Fruit fly (Drosophila melanogaster) whole organism, embryonic: Measurements from ENCODE around the gene Rab9D.

Experiments
- Antp ChIP-seq: fragments of 200-800 bp; sonication (Bioruptor generic); optimal IDR thresholded peaks from 3 replicates; lab custom pipeline; 2016; ENCODE audit warnings: missing biosample characterization, missing genetic modification characterization
- C15 ChIP-seq: fragments of 200-800 bp; sonication (Bioruptor generic); IDR thresholded peaks from 3 replicates; pipeline ENCODE4 v1.3.6; 2022; ENCODE audit warnings: missing biosample characterization, missing genetic modification characterization
- CG11247 ChIP-seq: fragments of 200-800 bp; sonication (Bioruptor generic); IDR thresholded peaks from 2 replicates; pipeline ENCODE4 v1.3.6; 2022; ENCODE audit warnings: missing biosample characterization, missing genetic modification characterization
- CG12219 ChIP-seq: fragments of 200-800 bp; sonication (Bioruptor generic); optimal IDR thresholded peaks from 3 replicates; lab custom pipeline; 2018; ENCODE audit warnings: missing biosample characterization, mild to moderate bottlenecking, missing genetic modification characterization
- CG14441 ChIP-seq: fragments of 200-800 bp; sonication (Bioruptor generic); IDR thresholded peaks from 2 replicates; pipeline ENCODE4 v1.3.6; 2022; ENCODE audit warnings: missing biosample characterization, missing genetic modification characterization
- CG15479 ChIP-seq: fragments of 200-800 bp; sonication (Bioruptor generic); optimal IDR thresholded peaks from 3 replicates; lab custom pipeline; 2019; ENCODE audit warnings: missing biosample characterization, mild to moderate bottlenecking, missing genetic modification characterization, moderate library complexity
- CG15601 ChIP-seq: fragments of 200-800 bp; sonication (Bioruptor generic); optimal IDR thresholded peaks from 3 replicates; lab custom pipeline; 2019; ENCODE audit warnings: missing biosample characterization, mild to moderate bottlenecking, missing genetic modification characterization, moderate library complexity
- CG16779 ChIP-seq: fragments of 200-800 bp; sonication (Bioruptor generic); IDR thresholded peaks from 2 replicates; pipeline ENCODE4 v1.3.6; 2022; ENCODE audit warnings: missing biosample characterization, missing genetic modification characterization
- CG16813 ChIP-seq: fragments of 200-800 bp; sonication (Bioruptor generic); IDR thresholded peaks from 3 replicates; pipeline ENCODE4 v1.3.6; 2022; ENCODE audit warnings: missing biosample characterization, missing genetic modification characterization; ENCODE audit not compliant: partially characterized antibody
- CG2129 ChIP-seq: fragments of 200-800 bp; sonication (Bioruptor generic); IDR thresholded peaks from 2 replicates; pipeline ENCODE4 v1.3.6; 2022; ENCODE audit warnings: missing biosample characterization, missing genetic modification characterization; ENCODE audit not compliant: partially characterized antibody
- CG2889 ChIP-seq: fragments of 200-800 bp; sonication (Bioruptor generic); IDR thresholded peaks from 3 replicates; pipeline ENCODE4 v1.3.6; 2022; ENCODE audit warnings: missing biosample characterization, missing genetic modification characterization
- CG30020 ChIP-seq: fragments of 200-800 bp; optimal IDR thresholded peaks from 2 replicates; lab custom pipeline; 2019; ENCODE audit warnings: missing biosample characterization, mild to moderate bottlenecking, missing genetic modification characterization, moderate library complexity
- CG30431 ChIP-seq: fragments of 200-800 bp; sonication (Bioruptor generic); optimal IDR thresholded peaks from 2 replicates; lab custom pipeline; 2017; ENCODE audit warnings: missing biosample characterization, missing genetic modification characterization
- CG31365 ChIP-seq: fragments of 200-800 bp; sonication (Bioruptor generic); optimal IDR thresholded peaks from 2 replicates; lab custom pipeline; 2018; ENCODE audit warnings: missing biosample characterization, mild to moderate bottlenecking, missing genetic modification characterization
- CG3163 ChIP-seq: fragments of 200-800 bp; sonication (Bioruptor generic); optimal IDR thresholded peaks from 3 replicates; lab custom pipeline; 2016; ENCODE audit warnings: missing biosample characterization, missing genetic modification characterization
- CG3726 ChIP-seq: fragments of 200-800 bp; sonication (Bioruptor generic); IDR thresholded peaks from 3 replicates; pipeline ENCODE4, ENCODE4 v1.3.6; 2022; ENCODE audit warnings: missing biosample characterization, missing genetic modification characterization
- CG43689 ChIP-seq: fragments of 200-800 bp; sonication (Bioruptor generic); IDR thresholded peaks from 2 replicates; pipeline ENCODE4 v1.3.6; 2022; ENCODE audit warnings: missing biosample characterization, missing genetic modification characterization
- CG4404 ChIP-seq: fragments of 200-800 bp; sonication (Bioruptor generic); IDR thresholded peaks from 2 replicates; pipeline ENCODE4 v1.3.6; 2022; ENCODE audit warnings: missing biosample characterization, missing genetic modification characterization
- CG5245 ChIP-seq: fragments of 200-800 bp; sonication (Bioruptor generic); optimal IDR thresholded peaks from 3 replicates; lab custom pipeline; 2016; ENCODE audit warnings: missing biosample characterization, missing genetic modification characterization
- CG7745 ChIP-seq: fragments of 200-800 bp; sonication (Bioruptor generic); optimal IDR thresholded peaks from 2 replicates; lab custom pipeline; 2018; ENCODE audit warnings: missing biosample characterization, mild to moderate bottlenecking, missing genetic modification characterization, moderate library complexity
- CG8290 ChIP-seq, 3 experiments: fragments of 200-800 bp; sonication (Bioruptor generic); optimal IDR thresholded peaks; 2 replicates each; lab custom pipeline; 2016 to 2019; ENCODE audit warnings: missing biosample characterization in 3 of 3, missing genetic modification characterization in 3 of 3, mild to moderate bottlenecking in 2 of 3, moderate library complexity in 1 of 3
- CG8924 ChIP-seq: fragments of 200-800 bp; optimal IDR thresholded peaks from 3 replicates; lab custom pipeline; 2019; ENCODE audit warnings: missing biosample characterization, mild to moderate bottlenecking, missing genetic modification characterization, moderate library complexity
- CG9609 ChIP-seq: fragments of 200-800 bp; sonication (Bioruptor generic); optimal IDR thresholded peaks from 3 replicates; lab custom pipeline; 2016; ENCODE audit warnings: missing biosample characterization, missing genetic modification characterization
- CTCF ChIP-seq: fragments of 200-800 bp; sonication (Bioruptor generic); optimal IDR thresholded peaks from 2 replicates; lab custom pipeline; 2017; ENCODE audit warnings: missing biosample characterization, mild to moderate bottlenecking, missing genetic modification characterization, moderate library complexity
- Doc3 ChIP-seq: fragments of 200-800 bp; sonication (Bioruptor generic); IDR thresholded peaks from 3 replicates; pipeline ENCODE4 v1.3.6; 2022; ENCODE audit warnings: missing biosample characterization, missing genetic modification characterization; ENCODE audit not compliant: partially characterized antibody
- Fer3 ChIP-seq: fragments of 200-800 bp; sonication (Bioruptor generic); optimal IDR thresholded peaks from 2 replicates; lab custom pipeline; 2018; ENCODE audit warnings: missing biosample characterization, mild to moderate bottlenecking, missing genetic modification characterization, moderate library complexity
- Gug ChIP-seq: fragments of 200-800 bp; sonication (Bioruptor generic); IDR thresholded peaks from 4 replicates; pipeline ENCODE4 v1.3.6; 2022; ENCODE audit warnings: missing biosample characterization, missing genetic modification characterization
- Hr51 ChIP-seq, 2 experiments: fragments of 200-800 bp; sonication (Bioruptor generic); optimal IDR thresholded peaks; 2 replicates in 1 of 2; 3 replicates in 1 of 2; lab custom pipeline; 2016 to 2018; ENCODE audit warnings: missing biosample characterization in 2 of 2, missing genetic modification characterization in 2 of 2, mild to moderate bottlenecking in 1 of 2, moderate library complexity in 1 of 2
- Lhr ChIP-seq: fragments of 200-800 bp; sonication (Bioruptor generic); optimal IDR thresholded peaks from 3 replicates; lab custom pipeline; 2017; ENCODE audit warnings: mild to moderate bottlenecking, missing biosample characterization, missing genetic modification reagents, missing genetic modification characterization
- MBD-R2 ChIP-seq: fragments of 200-800 bp; sonication (Bioruptor generic); IDR thresholded peaks from 2 replicates; pipeline ENCODE4 v1.3.6; 2022; ENCODE audit warnings: missing biosample characterization, missing genetic modification characterization
- Nf-YA ChIP-seq: fragments of 200-800 bp; sonication (Bioruptor generic); IDR thresholded peaks from 2 replicates; pipeline ENCODE4 v1.3.6; 2022; ENCODE audit warnings: missing biosample characterization, missing genetic modification characterization
- Ptx1 ChIP-seq: fragments of 200-800 bp; sonication (Bioruptor generic); IDR thresholded peaks from 2 replicates; pipeline ENCODE4 v1.3.6; 2022; ENCODE audit warnings: missing biosample characterization, missing genetic modification characterization
- Trl ChIP-seq, 3 experiments: fragments of >200 bp in 2 of 3; fragments of 200-800 bp in 1 of 3; sonication (Bioruptor generic) in 1 of 3; optimal IDR thresholded peaks; 2 replicates in 1 of 3; 3 replicates in 2 of 3; lab custom pipeline; 2016 to 2017; ENCODE audit warnings: missing biosample characterization in 1 of 3, missing genetic modification characterization in 1 of 3
- YL-1 ChIP-seq: fragments of 200-800 bp; sonication (Bioruptor generic); optimal IDR thresholded peaks from 3 replicates; lab custom pipeline; 2017; ENCODE audit warnings: missing biosample characterization, mild to moderate bottlenecking, missing genetic modification characterization
- ac ChIP-seq: fragments of 200-800 bp; sonication (Bioruptor generic); optimal IDR thresholded peaks from 3 replicates; lab custom pipeline; 2017; ENCODE audit warnings: missing biosample characterization, mild to moderate bottlenecking, missing genetic modification characterization
- ase ChIP-seq: fragments of 200-800 bp; sonication (Bioruptor generic); IDR thresholded peaks from 3 replicates; pipeline ENCODE4 v1.3.6; 2022; ENCODE audit warnings: missing biosample characterization, missing genetic modification characterization
- caup ChIP-seq: fragments of 200-800 bp; sonication (Bioruptor generic); optimal IDR thresholded peaks from 3 replicates; lab custom pipeline; 2017; ENCODE audit warnings: missing biosample characterization, mild to moderate bottlenecking, missing genetic modification characterization, moderate library complexity; ENCODE audit not compliant: severe bottlenecking
- chm ChIP-seq: fragments of 200-800 bp; sonication (Bioruptor generic); IDR thresholded peaks from 2 replicates; pipeline ENCODE4 v1.3.6; 2022; ENCODE audit warnings: missing biosample characterization, missing genetic modification characterization
- corto ChIP-seq: fragments of 200-800 bp; sonication (Bioruptor generic); optimal IDR thresholded peaks from 2 replicates; lab custom pipeline; 2016; ENCODE audit warnings: missing biosample characterization, mild to moderate bottlenecking, missing genetic modification characterization, moderate library complexity
- dm ChIP-seq: fragments of 200-800 bp; sonication (Bioruptor generic); optimal IDR thresholded peaks from 3 replicates; lab custom pipeline; 2016; ENCODE audit warnings: missing biosample characterization, missing genetic modification characterization
- gcm2 ChIP-seq: fragments of 200-800 bp; sonication (Bioruptor generic); optimal IDR thresholded peaks from 2 replicates; lab custom pipeline; 2016; ENCODE audit warnings: missing biosample characterization, missing genetic modification characterization
- lilli ChIP-seq: fragments of 200-800 bp; sonication (Bioruptor generic); optimal IDR thresholded peaks from 3 replicates; lab custom pipeline; 2016; ENCODE audit warnings: missing biosample characterization, missing genetic modification characterization
- mld ChIP-seq: fragments of 200-800 bp; sonication (Bioruptor generic); IDR thresholded peaks from 3 replicates; pipeline ENCODE4 v1.3.6; 2022; ENCODE audit warnings: missing biosample characterization, missing genetic modification characterization; ENCODE audit not compliant: partially characterized antibody
- odd ChIP-seq: fragments of 200-800 bp; sonication (Bioruptor generic); optimal IDR thresholded peaks from 2 replicates; lab custom pipeline; 2017; ENCODE audit warnings: missing biosample characterization, mild to moderate bottlenecking, missing genetic modification characterization
- otp ChIP-seq: fragments of 200-800 bp; sonication (Bioruptor generic); IDR thresholded peaks from 3 replicates; pipeline ENCODE4, ENCODE4 v1.3.6; 2022; ENCODE audit warnings: missing biosample characterization, missing genetic modification characterization
- pb ChIP-seq: fragments of 200-800 bp; sonication (Bioruptor generic); optimal IDR thresholded peaks from 3 replicates; lab custom pipeline; 2016; ENCODE audit warnings: missing biosample characterization, missing genetic modification characterization
- rib ChIP-seq: fragments of 200-800 bp; sonication (Bioruptor generic); IDR thresholded peaks from 2 replicates; pipeline ENCODE4 v1.3.6; 2022; ENCODE audit warnings: missing biosample characterization, missing genetic modification characterization
- ro ChIP-seq: fragments of 200-800 bp; sonication (Bioruptor generic); IDR thresholded peaks from 2 replicates; pipeline ENCODE4 v1.3.6; 2022; ENCODE audit warnings: missing biosample characterization, missing genetic modification characterization
- so ChIP-seq: fragments of 200-800 bp; sonication (Bioruptor generic); IDR thresholded peaks from 3 replicates; pipeline ENCODE4 v1.3.6; 2022; ENCODE audit warnings: missing biosample characterization, missing genetic modification characterization
- tio ChIP-seq: fragments of 200-800 bp; sonication (Bioruptor generic); optimal IDR thresholded peaks from 2 replicates; lab custom pipeline; 2017; ENCODE audit warnings: missing biosample characterization, missing genetic modification characterization, inconsistent platforms
- wdn ChIP-seq: fragments of 200-800 bp; sonication (Bioruptor generic); IDR thresholded peaks from 2 replicates; pipeline ENCODE4 v1.3.6; 2022; ENCODE audit warnings: missing biosample characterization, missing genetic modification characterization
- z ChIP-seq: fragments of 200-800 bp; sonication (Bioruptor generic); IDR thresholded peaks from 3 replicates; pipeline ENCODE4 v1.3.6; 2022; ENCODE audit warnings: missing biosample characterization, missing genetic modification characterization

Gene Rab9D

DNA sequence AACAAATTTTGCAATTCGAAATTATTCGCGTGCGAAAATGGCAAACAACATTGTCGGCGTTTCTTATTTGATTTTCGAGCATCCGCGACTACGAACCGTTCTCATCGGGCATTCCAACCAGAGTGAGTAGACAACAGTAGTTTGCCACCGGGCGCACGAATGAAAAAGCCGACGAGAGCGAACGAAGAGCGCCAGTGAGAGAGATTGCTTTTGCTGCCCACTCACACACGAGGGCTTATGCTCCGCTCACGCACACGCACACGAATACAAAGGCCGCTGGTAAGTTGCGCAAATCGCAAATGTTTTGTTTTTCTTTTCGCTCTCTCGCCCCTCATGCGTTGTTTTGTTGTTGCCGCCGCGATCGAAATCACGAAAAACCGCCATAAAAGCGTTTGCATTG, 42.3 kb upstream of the Rab9D start (continued):
- TF ChIP-seq caup: no peak
- no peak for TF ChIP-seq Ptx1
- no peak for TF ChIP-seq CG16779 (GFP tag; lab: Robert Waterston, UW)
- TF ChIP-seq z (GFP tag; lab: Robert Waterston, UW): peak; percentile 5; the same call in 1 of the 3 replicates
- TF ChIP-seq pb: no peak
- no peak for TF ChIP-seq YL-1 (GFP tag; lab: Kevin White, UChicago)
- no peak for TF ChIP-seq corto (GFP tag; lab: Kevin White, UChicago)
- TF ChIP-seq Gug (GFP tag; lab: Robert Waterston, UW): no peak
- no peak for TF ChIP-seq CG30431 (GFP tag; lab: Kevin White, UChicago)
- TF ChIP-seq gcm2 (GFP tag; lab: Kevin White, UChicago): no peak
- TF ChIP-seq CG16813 (GFP tag; lab: Robert Waterston, UW): no peak
- TF ChIP-seq CG43689: no peak
- no peak for TF ChIP-seq CG11247 (GFP tag; lab: Robert Waterston, UW)
- no peak for TF ChIP-seq Lhr (GFP tag; lab: Kevin White, UChicago)
- peak; percentile 66; the same call in 1 of the 2 replicates for TF ChIP-seq chm (GFP tag; lab: Robert Waterston, UW)
- no peak for TF ChIP-seq CG3163 (GFP tag; lab: Kevin White, UChicago)
- TF ChIP-seq Trl (optimal IDR thresholded peaks at IDR 0.05; lab: Kevin White, UChicago): peak; percentile 92 to 93
- no peak for TF ChIP-seq Trl (GFP tag; optimal IDR thresholded peaks at IDR 0.05; lab: Kevin White, UChicago)
- no peak for TF ChIP-seq CG8924 (tag; lab: Kevin White, UChicago)
- TF ChIP-seq MBD-R2 (GFP tag; lab: Robert Waterston, UW): no peak
- no peak for TF ChIP-seq CG15601 (tag; lab: Kevin White, UChicago)
- TF ChIP-seq CTCF (GFP tag; lab: Kevin White, UChicago): no peak
- TF ChIP-seq rib (GFP tag; lab: Robert Waterston, UW): peak; percentile 93
- TF ChIP-seq wdn (GFP tag; lab: Robert Waterston, UW): no peak
- TF ChIP-seq CG8290 (GFP tag; optimal IDR thresholded peaks at IDR 0.05; lab: Kevin White, UChicago): no peak
- peak in 1 of 2 experiments; percentile 38 for TF ChIP-seq CG8290 (tag; optimal IDR thresholded peaks at IDR 0.05; lab: Kevin White, UChicago)
- no peak for TF ChIP-seq otp (GFP tag; lab: Robert Waterston, UW)
- TF ChIP-seq Nf-YA (GFP tag; lab: Robert Waterston, UW): no peak
- no peak for TF ChIP-seq CG31365 (tag; lab: Kevin White, UChicago)
- TF ChIP-seq CG5245 (GFP tag; lab: Kevin White, UChicago): no peak
- no peak for TF ChIP-seq lilli
- no peak for TF ChIP-seq Fer3
- no peak for TF ChIP-seq Hr51 (GFP tag; optimal IDR thresholded peaks at IDR 0.05; lab: Kevin White, UChicago)
- no peak for TF ChIP-seq C15 (GFP tag; lab: Robert Waterston, UW)
- TF ChIP-seq tio (GFP tag; lab: Kevin White, UChicago): no peak
- TF ChIP-seq dm (GFP tag; lab: Kevin White, UChicago): no peak
- 0 out of 3 replicates have a peak, but pooled peaks have one; percentile 47 for TF ChIP-seq mld (GFP tag; lab: Robert Waterston, UW)
- no peak for TF ChIP-seq CG4404
- TF ChIP-seq CG2889 (GFP tag; lab: Robert Waterston, UW): no peak
- TF ChIP-seq CG2129 (GFP tag; lab: Robert Waterston, UW): no peak
- no peak for TF ChIP-seq CG3726 (GFP tag; lab: Robert Waterston, UW)
- TF ChIP-seq ro (GFP tag; lab: Robert Waterston, UW): no peak
- 0 out of 3 replicates have a peak, but pooled peaks have one; percentile 25 for TF ChIP-seq Doc3 (GFP tag; lab: Robert Waterston, UW)
- no peak for TF ChIP-seq odd (GFP tag; lab: Kevin White, UChicago)
- no peak for TF ChIP-seq CG7745 (tag; lab: Kevin White, UChicago)
- TF ChIP-seq CG9609: no peak
- no peak for TF ChIP-seq so (GFP tag; lab: Robert Waterston, UW)
- TF ChIP-seq ase: no peak
- TF ChIP-seq CG15479: peak; percentile 37
- no peak for TF ChIP-seq CG14441 (GFP tag; lab: Robert Waterston, UW)
- no peak for TF ChIP-seq CG30020 (tag; lab: Kevin White, UChicago)
- no peak for TF ChIP-seq ac
- no peak for TF ChIP-seq Antp (GFP tag; lab: Kevin White, UChicago)
- TF ChIP-seq CG12219 (GFP tag; lab: Kevin White, UChicago): no peak
